Worm (Caenorhabditis elegans) whole organism, late embryonic: ENCODE data around the gene hpo-10.
A peak's percentile ranks its signal among the peaks of the same experiment; 100 is the strongest.

Source experiments
- F13H6.1 ChIP-seq: sonication (generic microtip); optimal IDR thresholded peaks from 2 replicates; lab custom pipeline; 2016; ENCODE audit warnings: missing genetic modification characterization, missing compliant biosample characterization
- ceh-34 ChIP-seq: sonication (generic microtip); optimal IDR thresholded peaks from 2 replicates; lab custom pipeline; 2016; ENCODE audit warnings: mild to moderate bottlenecking, missing genetic modification characterization, missing compliant biosample characterization
- ceh-6 ChIP-seq: fragments of 200-800 bp; sonication (Bioruptor generic); optimal IDR thresholded peaks from 2 replicates; lab custom pipeline; 2018; ENCODE audit warnings: mild to moderate bottlenecking, missing genetic modification characterization, missing compliant biosample characterization
- elt-2 ChIP-seq: sonication (generic microtip); optimal IDR thresholded peaks from 2 replicates; lab custom pipeline; 2016; ENCODE audit warnings: missing genetic modification reagents, missing genetic modification characterization, missing compliant biosample characterization
- eyg-1 ChIP-seq: sonication (generic microtip); optimal IDR thresholded peaks from 2 replicates; lab custom pipeline; 2016; ENCODE audit warnings: missing genotype, missing genetic modification characterization, missing compliant biosample characterization
- fkh-6 ChIP-seq: sonication (generic microtip); optimal IDR thresholded peaks from 2 replicates; lab custom pipeline; 2016; ENCODE audit warnings: missing genetic modification characterization, missing compliant biosample characterization
- gmeb-2 ChIP-seq: sonication (generic microtip); optimal IDR thresholded peaks from 2 replicates; lab custom pipeline; 2016; ENCODE audit warnings: missing genetic modification characterization, inconsistent platforms, missing compliant biosample characterization
- hlh-8 ChIP-seq: sonication (generic microtip); optimal IDR thresholded peaks from 2 replicates; lab custom pipeline; 2016; ENCODE audit warnings: missing genotype, missing genetic modification characterization, missing compliant biosample characterization
- odd-2 ChIP-seq: sonication (generic microtip); optimal IDR thresholded peaks from 2 replicates; lab custom pipeline; 2017; ENCODE audit warnings: antibody characterized with exemption, mild to moderate bottlenecking, missing genetic modification characterization, missing compliant biosample characterization
- pat-9 ChIP-seq: fragments of 200-800 bp; sonication (Bioruptor generic); optimal IDR thresholded peaks from 2 replicates; lab custom pipeline; 2018; ENCODE audit warnings: mild to moderate bottlenecking, missing genetic modification characterization, moderate library complexity, missing compliant biosample characterization
- pha-4 ChIP-seq: fragments of 150-350 bp; optimal IDR thresholded peaks from 2 replicates; lab custom pipeline; 2018; ENCODE audit warnings: missing biosample characterization, missing genetic modification reagents, missing genetic modification characterization
- ref-2 ChIP-seq: sonication (generic microtip); optimal IDR thresholded peaks from 2 replicates; lab custom pipeline; 2016; ENCODE audit warnings: missing genetic modification characterization, missing compliant biosample characterization
- rnt-1 ChIP-seq: sonication (generic microtip); optimal IDR thresholded peaks from 2 replicates; lab custom pipeline; 2016; ENCODE audit warnings: missing genetic modification characterization, missing compliant biosample characterization
- sox-2 ChIP-seq: fragments of 200-800 bp; sonication (Bioruptor generic); IDR thresholded peaks from 2 replicates; pipeline ENCODE4 v1.3.6; 2022; ENCODE audit warnings: missing genetic modification reagents, missing genetic modification characterization, missing compliant biosample characterization
- sox-4 ChIP-seq: sonication (generic microtip); optimal IDR thresholded peaks from 2 replicates; lab custom pipeline; 2017; ENCODE audit warnings: mild to moderate bottlenecking, missing genetic modification characterization, inconsistent platforms, missing compliant biosample characterization
- unc-42 ChIP-seq: sonication (generic microtip); optimal IDR thresholded peaks from 2 replicates; lab custom pipeline; 2016; ENCODE audit warnings: missing genotype, missing genetic modification characterization, missing compliant biosample characterization
- unc-55 ChIP-seq: sonication (generic microtip); optimal IDR thresholded peaks from 2 replicates; lab custom pipeline; 2017; ENCODE audit warnings: missing biosample characterization, missing genetic modification reagents, missing genetic modification characterization

Gene hpo-10

ce11 chrIII:5921067-5921678, 41.9 kb downstream of the hpo-10 start:
- TF ChIP-seq elt-2 (peak; percentile 14), sox-2 (GFP tag; lab: Robert Waterston, UW) (no peak)
- TF ChIP-seq, all 69 proteins: peak for 1

- TF ChIP-seq ref-2 (tag; lab: Kevin White, UChicago): no peak
Measured at ce11 chrIII:5922236-5922635, 42.9 kb downstream of the hpo-10 start.

ce11 chrIII:5925724-5926123, 46.4 kb downstream of the hpo-10 start, which contains the start of the genes dnc-2 and bcl-7:
dnc-2 (minus strand) TSS chrIII:5925756.
bcl-7 (plus strand) TSS chrIII:5926086.
- TF ChIP-seq unc-42 (tag; lab: Kevin White, UChicago) (peak; percentile 26), hlh-8 (no peak)

ce11 chrIII:5930659-5931058, 51.4 kb downstream of the hpo-10 start:
- TF ChIP-seq F13H6.1 (tag; lab: Kevin White, UChicago) (no peak), elt-2 (no peak), hlh-8 (peak; percentile 25), ceh-6 (GFP tag; lab: Kevin White, UChicago) (no peak), odd-2 (no peak), fkh-6 (tag; lab: Kevin White, UChicago) (no peak), rnt-1 (tag; lab: Kevin White, UChicago) (peak; percentile 0), gmeb-2 (no peak), eyg-1 (tag; lab: Kevin White, UChicago) (no peak), unc-55 (GFP tag; lab: Kevin White, UChicago) (peak; percentile 26)
- TF ChIP-seq, all 69 proteins: peak for 3

- TF ChIP-seq pha-4 (no peak), ceh-6 (GFP tag; lab: Kevin White, UChicago) (no peak), ceh-34 (peak; percentile 37), pat-9 (tag; lab: Kevin White, UChicago) (peak; percentile 28), sox-4 (tag; lab: Kevin White, UChicago) (no peak)
Measured at ce11 chrIII:5931433-5931994, 52.2 kb downstream of the hpo-10 start, which contains the start of gene EGAP1.5. EGAP1.5 (plus strand) TSS chrIII:5931721.
